Worm (Caenorhabditis elegans) whole organism, L4 larva: ENCODE data around the gene flp-27.

Source experiments
- F44E2.7 ChIP-seq: fragments of 200-800 bp; sonication (Bioruptor generic); IDR thresholded peaks from 2 replicates; pipeline ENCODE4 v2.1.2; 2022; ENCODE audit warnings: missing genetic modification characterization, missing compliant biosample characterization
- F49E8.2 ChIP-seq: sonication (generic microtip); optimal IDR thresholded peaks from 2 replicates; lab custom pipeline; 2016; ENCODE audit warnings: missing compliant biosample characterization, mild to moderate bottlenecking, missing genetic modification characterization, borderline replicate concordance
- T26A8.4 ChIP-seq: fragments of 200-800 bp; sonication (Bioruptor generic); IDR thresholded peaks from 2 replicates; pipeline ENCODE4 v1.3.6; 2022; ENCODE audit warnings: missing genetic modification characterization, missing compliant biosample characterization
- ama-1 ChIP-seq: fragments of 150-350 bp; optimal IDR thresholded peaks from 2 replicates; lab custom pipeline; 2014; ENCODE audit warnings: inconsistent platforms, mixed read lengths
- ceh-20 ChIP-seq: fragments of 200-800 bp; sonication (Bioruptor generic); IDR thresholded peaks from 2 replicates; pipeline ENCODE4 v1.3.6; 2022; ENCODE audit warnings: missing genetic modification reagents, missing genetic modification characterization, missing compliant biosample characterization
- ceh-82 ChIP-seq: sonication (generic microtip); optimal IDR thresholded peaks from 2 replicates; lab custom pipeline; 2017; ENCODE audit warnings: missing biosample characterization, missing genetic modification characterization
- gei-8 ChIP-seq: fragments of 200-800 bp; sonication (Bioruptor generic); optimal IDR thresholded peaks from 2 replicates; lab custom pipeline; 2018; ENCODE audit warnings: mild to moderate bottlenecking, missing genetic modification characterization, missing compliant biosample characterization
- lin-13 ChIP-seq: fragments of 150-350 bp; optimal IDR thresholded peaks from 2 replicates; lab custom pipeline; 2014; ENCODE audit warnings: missing biosample characterization, missing genetic modification reagents, missing genetic modification characterization
- lin-15B ChIP-seq: fragments of 150-350 bp; sonication (generic microtip); optimal IDR thresholded peaks from 3 replicates; lab custom pipeline; 2014; ENCODE audit warnings: missing biosample characterization, missing genetic modification characterization
- pha-4 ChIP-seq, 2 experiments: fragments of 150-350 bp in 1 of 2; fragments of 200-800 bp in 1 of 2; sonication (Bioruptor generic) in 1 of 2; IDR thresholded peaks in 1 of 2; optimal IDR thresholded peaks in 1 of 2; 2 replicates each; pipeline versions ENCODE4 v1.3.6 to Lab custom; 2014 to 2022; ENCODE audit warnings: missing genetic modification characterization in 2 of 2, missing genetic modification reagents in 2 of 2, missing biosample characterization in 1 of 2, missing compliant biosample characterization in 1 of 2
- rbr-2 ChIP-seq: sonication (generic microtip); optimal IDR thresholded peaks from 2 replicates; lab custom pipeline; 2016; ENCODE audit warnings: missing genotype, missing genetic modification characterization, missing compliant biosample characterization
- snpc-4 ChIP-seq: fragments of 150-350 bp; optimal IDR thresholded peaks from 2 replicates; lab custom pipeline; 2014; ENCODE audit warnings: missing biosample characterization, missing genetic modification characterization
- unc-39 ChIP-seq: sonication (generic microtip); optimal IDR thresholded peaks from 2 replicates; lab custom pipeline; 2017; ENCODE audit warnings: missing biosample characterization, missing genetic modification characterization
- zag-1 ChIP-seq: fragments of 150-350 bp; optimal IDR thresholded peaks from 2 replicates; lab custom pipeline; 2014; ENCODE audit warnings: missing biosample characterization, missing genetic modification characterization

ce11 chrII:5693893-5694292 lies 13.1 kb downstream of the flp-27 start, which contains the start of gene C25H3.3:
- TF ChIP-seq zag-1 (tag; lab: Kevin White, UChicago) (no peak), ceh-20 (GFP tag; lab: Robert Waterston, UW) (no peak), T26A8.4 (GFP tag; lab: Robert Waterston, UW) (no peak), ama-1 (lab: Kevin White, UChicago) (no peak), rbr-2 (no peak), ceh-82 (tag; lab: Kevin White, UChicago) (no peak), lin-15B (no peak), unc-39 (tag; lab: Kevin White, UChicago) (no peak), lin-13 (GFP tag; lab: Kevin White, UChicago) (no peak), F44E2.7 (no peak), F49E8.2 (no peak), snpc-4 (tag; lab: Kevin White, UChicago) (no peak), gei-8 (GFP tag; lab: Kevin White, UChicago) (no peak), pha-4 (GFP tag; IDR thresholded peaks at IDR 0.05; lab: Robert Waterston, UW) (no peak), pha-4 (tag; optimal IDR thresholded peaks at IDR 0.05; lab: Kevin White, UChicago) (no peak)
